Worm (Caenorhabditis elegans): ENCODE measurements around the gene nep-10.

nep-10 gene

DNA sequence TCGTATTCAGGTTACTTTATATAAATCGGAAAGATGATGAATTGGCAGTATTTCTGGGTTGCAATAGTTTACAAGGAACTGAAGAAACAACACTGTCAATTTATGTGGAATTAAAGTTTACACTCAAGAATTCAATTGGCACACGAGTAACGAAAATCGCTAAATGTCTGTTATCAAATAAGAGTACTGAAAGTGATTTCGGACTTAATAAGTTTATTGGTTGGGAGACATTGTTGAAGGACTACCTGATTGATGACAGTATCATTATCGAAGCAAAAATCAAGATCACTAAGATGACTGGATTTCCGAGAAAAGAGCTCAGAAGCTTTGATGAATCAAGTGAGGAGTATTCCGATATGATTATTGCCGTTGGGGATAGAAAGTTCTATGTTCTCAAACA lies 27.5 kb downstream of the nep-10 start:
- no peak for TF ChIP-seq unc-62 (GFP tag; optimal IDR thresholded peaks at IDR 0.05)

DNA sequence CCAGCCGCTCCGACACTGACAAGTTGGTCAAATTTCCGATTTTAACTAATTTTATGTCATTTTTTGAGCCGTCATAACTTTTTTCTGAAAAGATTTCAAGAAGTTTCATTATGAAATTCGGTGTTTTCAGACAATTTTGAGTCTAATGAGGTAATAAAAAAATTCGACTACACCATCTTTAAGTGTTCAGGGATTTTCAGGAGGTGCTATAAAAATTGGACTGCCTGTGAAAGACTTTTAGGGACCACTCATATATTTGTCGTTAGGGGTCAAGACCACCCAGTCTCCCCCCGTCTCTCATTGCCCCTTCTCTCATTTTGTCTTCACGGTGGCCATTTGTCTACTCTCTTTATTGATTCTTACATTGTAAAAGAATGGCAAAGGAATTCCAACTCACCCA lies 28.0 kb downstream of the nep-10 start, which contains the start of gene bath-10:
TSS of gene bath-10 (plus strand) at position 301 of the 400 bp plus-strand sequence.
- TF ChIP-seq unc-62 (GFP tag; optimal IDR thresholded peaks at IDR 0.05), result no peak

DNA sequence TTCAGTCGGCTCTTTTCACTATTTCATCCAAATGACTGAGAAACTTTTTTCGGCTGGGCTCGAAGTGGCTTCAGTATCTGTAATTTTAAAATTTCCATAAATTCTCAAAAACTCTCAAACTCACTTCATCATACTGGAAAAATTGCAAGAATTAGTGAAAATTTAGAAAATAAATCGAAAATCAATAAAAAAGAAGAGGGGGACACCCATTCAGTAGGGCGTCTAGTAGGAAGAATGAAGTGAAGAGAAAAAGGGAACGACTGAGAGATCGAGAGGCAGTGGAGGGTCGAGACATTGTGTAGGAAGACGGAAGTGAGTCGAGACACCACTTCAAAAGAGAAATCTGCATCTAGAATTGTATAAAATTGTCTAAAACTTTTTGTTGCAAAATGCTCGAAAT lies 28.9 kb downstream of the nep-10 start:
- TF ChIP-seq unc-62 (GFP tag; optimal IDR thresholded peaks at IDR 0.05), result no peak

DNA sequence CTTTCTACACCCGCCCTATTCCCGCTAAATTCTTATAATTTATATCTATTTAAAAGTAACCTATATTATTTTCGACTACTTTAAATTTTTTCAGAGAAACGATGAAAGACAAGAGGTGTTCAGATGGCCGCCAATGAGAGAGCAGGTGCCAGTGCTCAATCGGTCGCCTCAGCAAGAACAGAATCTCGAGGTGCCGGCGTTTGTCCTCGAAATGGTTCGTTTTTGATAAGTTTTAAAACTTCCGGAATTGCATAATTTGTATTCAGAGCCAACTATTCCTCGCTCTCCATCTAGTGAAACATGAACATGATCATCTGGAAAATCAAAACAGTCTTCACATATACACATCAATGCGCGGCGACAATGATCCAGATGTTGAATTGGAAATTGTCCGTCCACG lies 31.7 kb downstream of the nep-10 start, which contains the start of gene bath-23:
TSS of gene bath-23 (plus strand) at position 301 of the 400 bp plus-strand sequence.
- no peak for TF ChIP-seq unc-62 (GFP tag; optimal IDR thresholded peaks at IDR 0.05)

DNA sequence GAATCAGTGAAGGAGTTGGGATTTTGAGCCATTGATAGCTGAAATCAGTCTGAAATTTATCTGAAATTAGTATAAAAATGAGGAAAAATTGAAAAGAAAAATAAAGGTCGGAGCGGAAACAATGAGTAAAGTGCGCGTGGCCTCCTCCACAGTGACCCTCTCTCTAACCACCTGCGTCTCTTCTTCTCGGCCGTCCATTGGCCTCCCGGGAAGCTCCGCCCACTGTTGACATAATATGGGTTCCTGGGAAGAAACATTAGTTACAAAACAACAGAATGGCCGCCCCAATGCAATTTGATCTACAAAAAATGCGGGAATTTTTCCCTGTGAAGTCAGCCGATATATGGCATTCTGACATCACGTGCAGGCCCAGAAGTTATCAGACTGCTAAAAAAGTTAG lies 32.7 kb downstream of the nep-10 start, which contains the start of gene Y49F6C.8:
TSS of gene Y49F6C.8 (minus strand) at position 51 of the 400 bp plus-strand sequence.
- TF ChIP-seq unc-62 (GFP tag; optimal IDR thresholded peaks at IDR 0.05), result no peak

DNA sequence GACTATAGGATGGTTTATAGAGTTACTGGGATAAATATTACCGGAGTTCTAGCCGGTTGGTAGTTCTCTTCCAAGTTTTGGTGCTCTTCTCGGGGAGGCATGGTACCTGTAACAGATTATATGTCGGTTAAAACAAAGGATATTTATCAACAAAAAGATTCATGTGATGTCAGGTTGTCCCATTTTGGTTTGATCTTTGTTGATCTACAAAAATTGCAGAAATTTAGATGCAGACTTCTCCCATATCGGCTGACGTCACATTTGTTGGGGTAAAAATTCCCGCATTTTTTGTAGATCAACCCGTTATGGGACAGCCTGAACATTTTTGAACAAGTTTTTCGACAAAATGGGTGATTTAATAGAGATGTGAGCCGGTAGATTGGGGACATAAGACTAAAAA lies 34.7 kb downstream of the nep-10 start, which contains the start of gene Y49F6C.7:
TSS of gene Y49F6C.7 (minus strand) at position 101 of the 400 bp plus-strand sequence.
- TF ChIP-seq unc-62 (GFP tag; optimal IDR thresholded peaks at IDR 0.05), result no peak

DNA sequence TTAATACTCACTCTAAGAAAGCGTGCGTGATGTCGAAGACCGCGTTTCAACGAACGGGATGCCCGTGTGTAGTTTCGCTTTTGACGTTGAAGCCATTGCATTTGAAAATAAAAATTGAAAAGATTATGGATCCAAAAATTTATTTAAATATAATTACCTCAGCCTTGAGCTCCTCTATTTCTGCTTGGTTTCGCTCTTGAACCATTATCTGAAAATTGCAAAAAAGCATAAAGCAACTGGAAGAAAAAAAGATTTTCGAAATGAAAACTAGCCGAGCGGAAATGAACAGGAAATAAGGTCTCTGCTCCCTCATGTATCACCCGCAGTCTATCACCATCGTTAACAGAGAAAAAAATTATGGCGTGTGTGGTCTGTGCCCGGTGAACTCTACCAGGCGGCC lies 35.7 kb downstream of the nep-10 start, which contains the start of gene Y49F6C.6:
TSS of gene Y49F6C.6 (minus strand) at position 101 of the 400 bp plus-strand sequence.
- no peak for TF ChIP-seq unc-62 (GFP tag; optimal IDR thresholded peaks at IDR 0.05)

DNA sequence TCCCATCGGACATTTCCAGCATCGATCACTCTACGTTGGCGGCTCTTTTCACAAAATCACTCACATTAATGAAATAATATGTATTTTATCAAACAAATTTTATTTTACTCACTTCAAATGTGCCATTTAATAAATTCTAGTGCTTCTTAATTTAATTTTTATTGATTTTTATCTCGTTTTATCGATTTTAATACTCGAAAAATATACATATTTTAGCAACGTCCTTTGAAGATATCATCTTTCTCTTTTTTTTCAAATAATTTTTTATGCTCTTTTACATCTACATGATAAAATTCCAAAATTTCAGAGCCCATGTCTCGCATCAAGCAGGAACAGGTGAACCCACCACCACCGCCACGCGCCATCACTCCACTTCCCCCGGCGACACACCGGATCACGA lies 43.9 kb downstream of the nep-10 start, which contains the start of the genes lido-14 and bath-27:
TSS of gene lido-14 (plus strand) at position 301 of the 400 bp plus-strand sequence.
TSS of gene bath-27 (plus strand) at position 306 of the 400 bp plus-strand sequence.
- no peak for TF ChIP-seq unc-62 (GFP tag; optimal IDR thresholded peaks at IDR 0.05)

DNA sequence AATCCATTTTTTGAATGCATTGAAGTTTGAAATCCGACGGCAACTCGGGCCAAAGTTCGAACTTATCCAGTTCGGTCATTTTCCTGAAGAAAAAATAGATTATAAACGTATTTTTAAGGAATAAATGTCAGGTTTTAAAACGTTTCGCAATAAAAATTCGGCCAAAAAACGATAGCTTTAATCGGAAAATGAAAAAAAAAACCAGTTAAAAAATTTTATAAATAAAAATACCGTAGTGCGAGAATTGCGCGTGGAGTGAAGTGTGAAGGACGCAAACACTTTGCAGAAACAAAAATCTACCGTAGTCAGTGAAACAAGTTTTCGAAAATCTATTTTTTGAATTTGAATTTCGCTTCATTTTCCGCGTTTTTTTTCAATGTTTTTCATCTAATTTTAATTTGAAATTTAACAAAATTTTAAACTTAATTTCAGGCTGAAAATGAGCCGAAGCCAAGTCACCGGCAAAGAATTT lies 52.9 kb downstream of the nep-10 start, which contains the start of gene F14D2.8:
TSS of gene F14D2.8 (minus strand) at position 51 of the 472 bp plus-strand sequence.
- no peak for TF ChIP-seq unc-62 (GFP tag; optimal IDR thresholded peaks at IDR 0.05)
